Worm (Caenorhabditis elegans) whole organism, young adult: ENCODE measurements around the gene ant-1.3.

Experiments used
- B0019.2 ChIP-seq: fragments of 200-800 bp; sonication (Bioruptor generic); conservative IDR thresholded peaks from 2 replicates; pipeline ENCODE4 v1.3.6; 2022; ENCODE audit warnings: missing genetic modification reagents, missing genetic modification characterization, missing compliant biosample characterization
- F37B4.10 ChIP-seq: fragments of 200-800 bp; sonication (Bioruptor generic); IDR thresholded peaks from 2 replicates; pipeline ENCODE4 v1.3.6; 2022; ENCODE audit warnings: missing genetic modification characterization, missing compliant biosample characterization
- F57C9.4 ChIP-seq: sonication (generic microtip); optimal IDR thresholded peaks from 2 replicates; lab custom pipeline; 2017; ENCODE audit warnings: mild to moderate bottlenecking, missing genetic modification characterization, missing compliant biosample characterization
- K12H6.12 ChIP-seq: fragments of 200-800 bp; sonication (Bioruptor generic); optimal IDR thresholded peaks from 2 replicates; lab custom pipeline; 2018; ENCODE audit warnings: mild to moderate bottlenecking, missing genetic modification characterization, missing compliant biosample characterization
- ZK185.1 ChIP-seq: sonication (generic microtip); optimal IDR thresholded peaks from 2 replicates; lab custom pipeline; 2016; ENCODE audit warnings: mild to moderate bottlenecking, missing genetic modification characterization, missing compliant biosample characterization; ENCODE audit not compliant: poor library complexity, severe bottlenecking
- ama-1 ChIP-seq, 3 experiments: fragments of 150-350 bp in 1 of 3; sonication (generic microtip) in 2 of 3; optimal IDR thresholded peaks; 2 replicates each; lab custom pipeline; 2014 to 2018; ENCODE audit warnings: missing biosample characterization in 2 of 3, missing genetic modification characterization in 2 of 3, missing genetic modification reagents in 2 of 3
- atf-7 ChIP-seq: sonication (generic microtip); optimal IDR thresholded peaks from 2 replicates; lab custom pipeline; 2017; ENCODE audit warnings: mild to moderate bottlenecking, missing genetic modification characterization, missing compliant biosample characterization
- attf-5 ChIP-seq: fragments of 200-800 bp; sonication (Bioruptor generic); optimal IDR thresholded peaks from 2 replicates; lab custom pipeline; 2018; ENCODE audit warnings: mild to moderate bottlenecking, missing genetic modification characterization, missing compliant biosample characterization
- cebp-1 ChIP-seq, 2 experiments: fragments of 200-800 bp in 1 of 2; sonication (Bioruptor generic) in 1 of 2; sonication (generic microtip) in 1 of 2; IDR thresholded peaks in 1 of 2; optimal IDR thresholded peaks in 1 of 2; 2 replicates each; pipeline versions ENCODE4 v1.3.6 to Lab custom; 2017 to 2022; ENCODE audit warnings: missing compliant biosample characterization in 2 of 2, missing genetic modification characterization in 2 of 2, mild to moderate bottlenecking in 1 of 2, missing genetic modification reagents in 1 of 2, moderate library complexity in 1 of 2
- egrh-3 ChIP-seq: fragments of 200-800 bp; sonication (Bioruptor generic); IDR thresholded peaks from 2 replicates; pipeline ENCODE4 v1.3.6; 2022; ENCODE audit warnings: missing genetic modification reagents, missing genetic modification characterization, missing compliant biosample characterization
- ekl-4 ChIP-seq: fragments of 200-800 bp; sonication (Bioruptor generic); IDR thresholded peaks from 2 replicates; pipeline ENCODE4 v1.3.6; 2022; ENCODE audit warnings: missing genetic modification reagents, missing genetic modification characterization, missing compliant biosample characterization
- fkh-3 ChIP-seq: sonication (generic microtip); optimal IDR thresholded peaks from 2 replicates; lab custom pipeline; 2016; ENCODE audit warnings: mild to moderate bottlenecking, missing genetic modification characterization, missing compliant biosample characterization
- gei-17 ChIP-seq: fragments of 200-800 bp; sonication (Bioruptor generic); optimal IDR thresholded peaks from 2 replicates; lab custom pipeline; 2018; ENCODE audit warnings: mild to moderate bottlenecking, missing genetic modification characterization, missing compliant biosample characterization
- hmg-1.2 ChIP-seq: fragments of 200-800 bp; sonication (Bioruptor generic); IDR thresholded peaks from 2 replicates; pipeline ENCODE4 v1.3.6; 2022; ENCODE audit warnings: missing genetic modification reagents, missing genetic modification characterization, missing compliant biosample characterization
- lin-35 ChIP-seq, 3 experiments: fragments of 150-350 bp in 2 of 3; sonication (generic microtip) in 1 of 3; optimal IDR thresholded peaks; 2 replicates each; lab custom pipeline; 2014 to 2018; ENCODE audit warnings: missing biosample characterization in 3 of 3, missing genetic modification characterization in 3 of 3, missing genetic modification reagents in 3 of 3
- lin-54 ChIP-seq: fragments of 200-800 bp; sonication (Bioruptor generic); optimal IDR thresholded peaks from 2 replicates; lab custom pipeline; 2018; ENCODE audit warnings: mild to moderate bottlenecking, missing genetic modification characterization, missing compliant biosample characterization
- madf-8 ChIP-seq: fragments of 200-800 bp; sonication (Bioruptor generic); conservative IDR thresholded peaks from 2 replicates; pipeline ENCODE4 v1.3.6; 2022; ENCODE audit warnings: missing genetic modification reagents, missing genetic modification characterization, missing compliant biosample characterization
- mes-4 ChIP-seq: sonication (generic microtip); optimal IDR thresholded peaks from 2 replicates; lab custom pipeline; 2016; ENCODE audit warnings: missing genotype, missing genetic modification characterization, missing compliant biosample characterization
- nfyb-1 ChIP-seq: fragments of 200-800 bp; sonication (Bioruptor generic); IDR thresholded peaks from 2 replicates; pipeline ENCODE4 v1.3.6; 2022; ENCODE audit warnings: missing genetic modification reagents, missing genetic modification characterization, missing compliant biosample characterization
- nhr-27 ChIP-seq: fragments of 200-800 bp; sonication (Bioruptor generic); optimal IDR thresholded peaks from 2 replicates; lab custom pipeline; 2018; ENCODE audit warnings: mild to moderate bottlenecking, missing genetic modification characterization, moderate library complexity, missing compliant biosample characterization
- nhr-80 ChIP-seq: sonication (generic microtip); optimal IDR thresholded peaks from 2 replicates; lab custom pipeline; 2016; ENCODE audit warnings: missing genetic modification characterization, missing compliant biosample characterization
- nhr-90 ChIP-seq: sonication (generic microtip); optimal IDR thresholded peaks from 2 replicates; lab custom pipeline; 2016; ENCODE audit warnings: missing genotype, mild to moderate bottlenecking, missing genetic modification characterization, missing compliant biosample characterization
- pbrm-1 ChIP-seq: fragments of 200-800 bp; sonication (Bioruptor generic); IDR thresholded peaks from 2 replicates; pipeline ENCODE4 v1.3.6; 2022; ENCODE audit warnings: missing genetic modification reagents, missing genetic modification characterization, missing compliant biosample characterization
- rec-8 ChIP-seq, 2 experiments: sonication (generic microtip); optimal IDR thresholded peaks; 2 replicates each; lab custom pipeline; 2016; ENCODE audit warnings: mild to moderate bottlenecking in 2 of 2, missing genetic modification characterization in 2 of 2, missing genetic modification reagents in 2 of 2, missing genotype in 2 of 2, missing biosample characterization in 1 of 2, missing compliant biosample characterization in 1 of 2, moderate library complexity in 1 of 2
- repo-1 ChIP-seq: sonication (generic microtip); optimal IDR thresholded peaks from 2 replicates; lab custom pipeline; 2017; ENCODE audit warnings: mild to moderate bottlenecking, missing genetic modification characterization, missing compliant biosample characterization
- snpc-1.1 ChIP-seq: sonication (generic microtip); optimal IDR thresholded peaks from 2 replicates; lab custom pipeline; 2017; ENCODE audit warnings: missing genetic modification characterization, mild to moderate bottlenecking, missing compliant biosample characterization, antibody characterized with exemption, moderate library complexity, missing genotype, missing genetic modification reagents; ENCODE audit not compliant: insufficient read depth
- ztf-22 ChIP-seq: fragments of 200-800 bp; sonication (Bioruptor generic); optimal IDR thresholded peaks from 2 replicates; lab custom pipeline; 2018; ENCODE audit warnings: mild to moderate bottlenecking, missing genetic modification characterization, moderate library complexity, missing compliant biosample characterization
- ztf-26 ChIP-seq: sonication (generic microtip); optimal IDR thresholded peaks from 2 replicates; lab custom pipeline; 2017; ENCODE audit warnings: missing genetic modification characterization, missing compliant biosample characterization

The ant-1.3 gene

DNA sequence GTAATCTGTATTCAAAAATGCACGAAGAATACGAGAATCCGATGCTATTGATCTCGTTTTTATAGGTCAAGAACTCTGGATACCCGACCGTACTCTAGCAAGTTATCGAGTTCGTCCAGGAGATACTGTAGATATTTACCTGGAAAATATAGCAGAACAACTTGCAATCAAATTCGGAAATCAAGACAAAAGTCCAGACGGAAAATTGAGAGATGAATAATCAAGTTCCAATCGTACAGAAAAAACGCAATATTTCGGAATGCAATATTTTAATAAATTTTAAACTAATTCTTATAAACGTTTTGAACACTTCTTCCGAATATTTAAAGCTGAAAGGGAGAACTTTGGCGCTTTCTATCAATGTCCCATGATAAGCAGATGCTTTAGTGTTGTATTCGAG, 29.9 kb upstream of the ant-1.3 start (continued):
- TF ChIP-seq repo-1 (tag; lab: Kevin White, UChicago) = peak; percentile 13

DNA sequence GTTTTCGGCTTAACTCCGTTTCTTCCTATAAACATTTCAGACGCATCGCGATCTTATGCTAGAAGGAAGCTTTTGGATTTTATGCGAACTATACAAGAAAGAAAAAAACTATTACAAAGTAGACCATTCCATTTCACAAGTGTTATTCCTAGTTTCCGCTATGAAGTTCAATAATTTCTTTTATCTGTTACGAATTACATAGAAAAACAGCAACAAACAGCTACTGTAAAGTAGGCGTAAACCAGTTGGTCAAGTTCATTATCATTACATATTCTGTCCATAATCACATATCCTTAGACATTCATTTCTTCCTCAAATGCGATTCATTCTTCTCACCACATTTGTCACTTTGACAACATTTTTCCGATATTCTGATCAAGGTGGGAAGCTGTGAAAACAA, 29.1 kb upstream of the ant-1.3 start, which contains the start of gene C28D4.10:
Gene C28D4.10, plus strand, starts transcription at position 301 of the 400 bp plus-strand sequence.
- TF ChIP-seq mes-4 (tag; lab: Kevin White, UChicago) (no peak), egrh-3 (GFP tag; lab: Robert Waterston, UW) (no peak), B0019.2 (no peak), hmg-1.2 (GFP tag; lab: Robert Waterston, UW) (no peak), ekl-4 (GFP tag; lab: Robert Waterston, UW) (no peak), ztf-26 (no peak), fkh-3 (tag; lab: Kevin White, UChicago) (no peak), nhr-90 (tag; lab: Kevin White, UChicago) (no peak), lin-35 (GFP tag; optimal IDR thresholded peaks at IDR 0.05; lab: Kevin White, UChicago) (no peak), pbrm-1 (GFP tag; lab: Robert Waterston, UW) (no peak), nhr-27 (tag; lab: Kevin White, UChicago) (no peak), F37B4.10 (GFP tag; lab: Robert Waterston, UW) (no peak), nhr-80 (tag; lab: Kevin White, UChicago) (no peak), ztf-22 (no peak)

DNA sequence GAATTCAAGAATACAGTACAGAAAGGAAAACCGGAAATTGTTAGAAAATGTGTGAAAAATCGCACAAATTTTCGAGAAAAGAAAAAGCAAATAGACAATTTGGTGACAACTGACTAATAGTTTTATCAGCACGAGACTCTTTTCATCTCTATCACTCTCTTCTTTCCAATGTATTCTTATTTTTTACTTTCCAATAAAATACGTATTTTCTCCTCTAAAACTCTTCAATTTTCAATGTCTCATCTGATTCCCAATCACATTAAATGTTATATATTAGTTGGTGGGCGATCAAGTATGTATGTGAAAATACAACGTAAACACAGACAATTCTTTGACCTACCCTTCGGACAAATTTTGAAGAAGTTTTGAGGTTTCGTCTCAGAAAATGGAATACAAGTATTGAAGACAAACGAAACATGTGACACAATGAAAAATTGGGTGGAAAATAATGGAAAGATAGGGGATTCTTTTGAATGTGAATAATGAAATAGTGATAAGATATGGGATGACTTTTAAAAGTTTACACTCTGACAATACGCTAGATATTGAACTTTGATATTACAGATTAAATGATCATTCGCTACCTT, 28.2 kb upstream of the ant-1.3 start, which contains the start of gene cka-1:
Gene cka-1, minus strand, starts transcription at position 418 of the 587 bp plus-strand sequence.
- TF ChIP-seq nhr-80 (tag; lab: Kevin White, UChicago) (peak; percentile 51), F57C9.4 (tag; lab: Kevin White, UChicago) (no peak), ama-1 (optimal IDR thresholded peaks at IDR 0.05; lab: Kevin White, UChicago) (no peak), ama-1 (GFP tag; optimal IDR thresholded peaks at IDR 0.05; lab: Kevin White, UChicago) (no peak), hmg-1.2 (GFP tag; lab: Robert Waterston, UW) (peak; percentile 46; the same call in 1 of the 2 replicates), mes-4 (tag; lab: Kevin White, UChicago) (no peak), gei-17 (no peak), madf-8 (GFP tag; lab: Robert Waterston, UW) (no peak), attf-5 (GFP tag; lab: Kevin White, UChicago) (peak; percentile 2)

ce11 chrIV:9735750-9736149, 26.6 kb upstream of the ant-1.3 start:
- TF ChIP-seq rec-8 (tag; optimal IDR thresholded peaks at IDR 0.05; lab: Kevin White, UChicago) (no peak), atf-7 (tag; lab: Kevin White, UChicago) (no peak), attf-5 (GFP tag; lab: Kevin White, UChicago) (peak; percentile 30), snpc-1.1 (tag; lab: Kevin White, UChicago) (no peak), K12H6.12 (tag; lab: Kevin White, UChicago) (no peak), cebp-1 (GFP tag; IDR thresholded peaks at IDR 0.05; lab: Robert Waterston, UW) (peak; percentile 24; the same call in 1 of the 2 replicates), cebp-1 (tag; optimal IDR thresholded peaks at IDR 0.05; lab: Kevin White, UChicago) (peak; percentile 77), mes-4 (tag; lab: Kevin White, UChicago) (no peak), repo-1 (tag; lab: Kevin White, UChicago) (no peak), ZK185.1 (tag; lab: Kevin White, UChicago) (no peak), nhr-80 (tag; lab: Kevin White, UChicago) (peak; percentile 49), lin-54 (GFP tag; lab: Kevin White, UChicago) (no peak), F57C9.4 (tag; lab: Kevin White, UChicago) (no peak), nfyb-1 (GFP tag; lab: Robert Waterston, UW) (0 out of 2 replicates have a peak, but pooled peaks have one; percentile 17)
